Worm (Caenorhabditis elegans): ENCODE results near the gene C49G7.13.
A peak's percentile ranks its signal among the peaks of the same experiment; 100 is the strongest.

Gene C49G7.13

DNA sequence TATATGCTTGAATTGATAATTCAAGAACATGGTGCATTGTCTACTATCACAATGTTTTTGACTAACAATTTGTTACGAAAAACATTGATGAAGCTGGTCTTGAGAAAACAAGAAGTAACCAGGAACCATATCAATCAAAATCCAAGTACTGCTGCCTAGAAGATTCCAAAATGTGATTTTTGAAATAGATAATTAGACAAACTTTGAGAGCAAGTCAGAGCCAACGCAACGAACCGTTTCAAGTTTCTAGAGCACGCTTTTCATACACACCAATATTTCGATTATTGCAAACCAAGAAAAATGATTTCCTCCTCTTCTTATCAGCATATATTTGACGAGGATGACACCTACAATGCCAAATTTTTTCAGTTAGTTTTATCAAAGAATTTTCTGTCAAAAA is 19.1 kb upstream of the C49G7.13 start, which contains the start of gene srw-89:
Gene srw-89, plus strand, starts transcription at position 301 of the 400 bp plus-strand sequence.
- TF ChIP-seq unc-62 (GFP tag; optimal IDR thresholded peaks at IDR 0.05), result no peak

DNA sequence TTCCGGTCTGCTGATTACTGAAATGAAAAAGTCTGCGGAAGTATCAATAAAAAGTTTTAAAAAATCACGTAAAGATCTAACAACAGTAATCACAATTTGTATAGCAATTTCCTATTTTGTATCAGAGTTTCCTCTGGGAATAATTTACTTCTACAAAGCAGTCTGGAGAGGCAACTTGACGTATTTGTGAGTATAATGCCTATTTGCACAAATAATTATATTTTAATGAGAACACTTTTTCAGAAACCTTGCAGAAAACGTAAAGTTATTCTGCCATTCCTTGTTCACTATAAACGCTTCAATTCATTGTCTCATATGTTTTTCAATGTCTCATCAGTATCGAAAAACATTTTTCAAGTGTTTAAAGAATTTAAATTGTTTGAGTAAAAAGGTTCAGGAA is 17.3 kb upstream of the C49G7.13 start:
- TF ChIP-seq ces-1 (GFP tag; optimal IDR thresholded peaks at IDR 0.05), result no peak

DNA sequence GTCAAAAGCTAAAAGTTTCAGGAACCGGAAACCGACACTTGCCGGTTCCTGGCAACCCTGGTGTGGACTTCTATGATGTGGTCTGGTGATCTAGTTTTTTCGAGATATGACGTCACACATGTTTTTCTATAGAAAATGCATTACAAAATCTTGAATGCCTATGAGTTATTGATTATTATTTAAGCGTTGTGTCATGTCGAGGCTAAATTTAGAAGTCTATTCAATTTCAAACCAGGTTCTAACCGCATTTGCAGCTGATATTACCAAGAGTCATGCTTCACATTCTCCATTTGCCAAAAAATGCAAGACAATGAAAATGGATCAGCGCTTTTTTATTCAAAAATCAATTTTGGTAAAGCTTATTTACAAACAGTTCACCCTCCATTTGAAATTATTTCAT is 16.7 kb upstream of the C49G7.13 start, which contains the start of gene K09D9.3:
Gene K09D9.3, plus strand, starts transcription at position 301 of the 400 bp plus-strand sequence.
- peak; percentile 65 for TF ChIP-seq zip-8 (tag; optimal IDR thresholded peaks at IDR 0.05)
- no peak for TF ChIP-seq tbx-8 (GFP tag; optimal IDR thresholded peaks at IDR 0.05)
- no peak for TF ChIP-seq mls-2 (tag; optimal IDR thresholded peaks at IDR 0.05)

DNA sequence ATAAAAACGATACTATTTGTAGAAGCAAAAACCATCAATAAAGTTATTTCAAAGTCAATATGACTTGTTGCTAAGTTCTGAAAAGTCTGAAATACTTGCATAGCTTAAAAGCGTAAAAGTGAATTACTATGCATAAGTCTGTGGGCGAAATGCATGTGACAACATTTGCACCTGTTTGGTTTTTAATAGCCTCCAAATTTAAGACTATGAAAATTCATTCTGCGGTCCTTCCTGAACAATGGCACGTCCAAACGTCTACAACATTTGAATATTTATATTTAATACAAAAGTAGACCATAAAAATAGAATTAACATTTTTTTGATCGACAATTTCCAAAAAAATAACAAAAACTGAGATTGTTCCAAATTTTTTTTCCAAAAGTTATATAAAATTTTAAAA is 14.1 kb upstream of the C49G7.13 start, which contains the start of gene K09D9.14:
Gene K09D9.14, minus strand, starts transcription at position 101 of the 400 bp plus-strand sequence.
- no peak for TF ChIP-seq snpc-4 (tag; optimal IDR thresholded peaks at IDR 0.05)

DNA sequence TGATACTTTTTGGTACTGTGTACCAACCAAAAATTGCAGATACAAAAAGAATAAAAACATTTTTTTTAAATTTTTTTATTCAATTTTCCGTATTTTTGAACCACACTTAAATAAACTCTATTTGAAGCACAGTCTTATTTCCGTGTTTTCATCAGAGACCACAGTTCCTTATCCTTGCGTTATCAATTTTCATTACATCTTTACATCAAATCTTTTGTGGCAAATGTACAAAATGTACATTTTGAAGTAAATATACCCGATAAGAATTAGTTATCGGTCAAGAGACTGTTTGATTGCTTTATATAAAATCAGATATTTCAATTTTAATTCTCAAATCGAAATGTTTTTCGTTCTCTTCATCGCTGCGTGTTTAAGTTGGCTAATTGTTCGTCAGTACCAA is 13.6 kb upstream of the C49G7.13 start, which contains the start of gene cyp-35A3:
Gene cyp-35A3, plus strand, starts transcription at position 301 of the 400 bp plus-strand sequence.
- TF ChIP-seq zip-8 (tag; optimal IDR thresholded peaks at IDR 0.05), result no peak
- TF ChIP-seq drap-1 (GFP tag; optimal IDR thresholded peaks at IDR 0.05), result no peak
- TF ChIP-seq ztf-11 (tag; optimal IDR thresholded peaks at IDR 0.05), result no peak
- TF ChIP-seq ceh-83 (GFP tag; optimal IDR thresholded peaks at IDR 0.05), result no peak
- TF ChIP-seq nhr-12 (tag; optimal IDR thresholded peaks at IDR 0.05), result no peak
- TF ChIP-seq mep-1 (tag; optimal IDR thresholded peaks at IDR 0.05), result no peak
- no peak for TF ChIP-seq nhr-237 (tag; optimal IDR thresholded peaks at IDR 0.05)
- TF ChIP-seq M03D4.4 (tag; optimal IDR thresholded peaks at IDR 0.05), result no peak
- no peak for TF ChIP-seq lin-13 (tag; optimal IDR thresholded peaks at IDR 0.05)
- TF ChIP-seq nhr-28 (tag; optimal IDR thresholded peaks at IDR 0.05), result no peak

DNA sequence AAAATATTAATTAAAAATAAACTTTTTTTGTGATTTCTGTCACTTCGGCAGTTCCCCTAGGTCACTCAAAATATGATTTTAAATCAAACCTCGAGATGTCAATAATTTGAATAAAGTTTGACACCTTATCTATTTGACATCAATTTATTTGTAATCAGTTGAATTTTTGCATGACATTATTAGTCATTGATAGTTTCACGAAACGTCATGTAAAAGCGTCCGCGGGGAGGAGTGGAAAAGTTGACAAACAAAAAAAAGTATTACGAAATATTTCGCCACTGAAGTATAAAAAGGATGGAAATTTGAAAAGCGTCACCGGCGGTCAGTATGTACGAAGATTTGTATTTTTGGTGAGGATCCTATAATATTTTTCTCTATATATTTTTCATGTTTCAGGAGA is 11.1 kb upstream of the C49G7.13 start, which contains the start of gene K09D9.1:
Gene K09D9.1, plus strand, starts transcription at position 271 of the 400 bp plus-strand sequence.
- TF ChIP-seq mls-2 (tag; optimal IDR thresholded peaks at IDR 0.05), result no peak
- no peak for TF ChIP-seq unc-120 (tag; optimal IDR thresholded peaks at IDR 0.05; ENCODE audit: poor library complexity, severe bottlenecking)
- no peak for TF ChIP-seq unc-62 (GFP tag; optimal IDR thresholded peaks at IDR 0.05)
- no peak for TF ChIP-seq flh-1 (GFP tag; optimal IDR thresholded peaks at IDR 0.05)
- no peak for TF ChIP-seq unc-39 (tag; optimal IDR thresholded peaks at IDR 0.05)
- no peak for TF ChIP-seq sptf-1 (tag; optimal IDR thresholded peaks at IDR 0.05)
- no peak for TF ChIP-seq mab-5 (tag; optimal IDR thresholded peaks at IDR 0.05)
- TF ChIP-seq nhr-76 (tag; optimal IDR thresholded peaks at IDR 0.05), result no peak
- TF ChIP-seq elt-1 (tag; optimal IDR thresholded peaks at IDR 0.05; ENCODE audit: borderline replicate concordance, insufficient read depth), result no peak
- TF ChIP-seq lsy-2 (tag; optimal IDR thresholded peaks at IDR 0.05), result no peak
- TF ChIP-seq drap-1 (GFP tag; optimal IDR thresholded peaks at IDR 0.05), result no peak
- no peak for TF ChIP-seq snpc-4 (tag; optimal IDR thresholded peaks at IDR 0.05)
- TF ChIP-seq ham-2 (GFP tag; optimal IDR thresholded peaks at IDR 0.05), result no peak

DNA sequence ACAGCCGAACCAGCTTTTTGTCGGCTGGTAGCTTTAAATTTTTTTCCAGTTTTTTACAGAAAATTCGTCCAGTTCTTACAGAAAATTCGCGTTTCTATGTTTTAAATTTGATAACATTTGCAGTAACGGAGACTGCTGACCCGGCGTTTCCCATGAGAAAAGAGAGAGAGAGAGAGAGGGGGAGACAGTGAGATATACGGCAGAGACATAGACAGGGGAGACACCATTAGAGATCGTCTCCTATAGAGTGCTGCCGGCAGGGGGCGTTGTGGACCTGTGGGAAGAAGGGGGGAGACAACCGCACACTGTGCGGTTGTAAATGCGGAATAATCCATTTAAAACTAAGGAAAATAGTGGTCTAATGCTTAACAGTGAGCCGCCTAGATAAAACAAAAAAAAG is 6.3 kb upstream of the C49G7.13 start:
- no peak for TF ChIP-seq hlh-1 (tag; optimal IDR thresholded peaks at IDR 0.05)
- TF ChIP-seq blmp-1 (tag; optimal IDR thresholded peaks at IDR 0.05), result no peak
- no peak for TF ChIP-seq elt-3 (tag; optimal IDR thresholded peaks at IDR 0.05)
- no peak for TF ChIP-seq elt-1 (tag; optimal IDR thresholded peaks at IDR 0.05; ENCODE audit: borderline replicate concordance, insufficient read depth)
- no peak for TF ChIP-seq unc-120 (tag; optimal IDR thresholded peaks at IDR 0.05; ENCODE audit: poor library complexity, severe bottlenecking)
- TF ChIP-seq ztf-11 (tag; optimal IDR thresholded peaks at IDR 0.05), result no peak
- no peak for TF ChIP-seq cnd-1 (tag; optimal IDR thresholded peaks at IDR 0.05)
- no peak for TF ChIP-seq nhr-28 (tag; optimal IDR thresholded peaks at IDR 0.05)
- no peak for TF ChIP-seq mep-1 (tag; optimal IDR thresholded peaks at IDR 0.05)
- no peak for TF ChIP-seq lin-32 (GFP tag; optimal IDR thresholded peaks at IDR 0.05)
- TF ChIP-seq nhr-12 (tag; optimal IDR thresholded peaks at IDR 0.05), result no peak
- TF ChIP-seq ceh-43 (GFP tag; optimal IDR thresholded peaks at IDR 0.05), result no peak
- no peak for TF ChIP-seq lsy-2 (tag; optimal IDR thresholded peaks at IDR 0.05)
- TF ChIP-seq sem-2 (GFP tag; optimal IDR thresholded peaks at IDR 0.05), result no peak
- no peak for TF ChIP-seq ceh-39 (tag; optimal IDR thresholded peaks at IDR 0.05)
- TF ChIP-seq unc-39 (tag; optimal IDR thresholded peaks at IDR 0.05), result no peak
- no peak for TF ChIP-seq ham-2 (GFP tag; optimal IDR thresholded peaks at IDR 0.05)
- TF ChIP-seq nhr-237 (tag; optimal IDR thresholded peaks at IDR 0.05), result no peak

Measured in whole organism, mixed stage, embryonic.